Worm (Caenorhabditis elegans) whole organism, midembryonic: ENCODE data around the gene golg-4.

Experiments used
- T22C8.4 ChIP-seq: fragments of 200-800 bp; sonication (Bioruptor generic); IDR thresholded peaks from 2 replicates; pipeline ENCODE4 v1.3.6; 2022; ENCODE audit warnings: missing genetic modification characterization, missing compliant biosample characterization
- ztf-29 ChIP-seq: fragments of 200-800 bp; sonication (Bioruptor generic); IDR thresholded peaks from 2 replicates; pipeline ENCODE4 v1.3.6; 2022; ENCODE audit warnings: missing genetic modification reagents, missing genetic modification characterization, missing compliant biosample characterization

ce11 chrIII:3426741-3427140 lies 21.4 kb downstream of the golg-4 start:
- TF ChIP-seq ztf-29 (no peak), T22C8.4 (GFP tag; lab: Robert Waterston, UW) (no peak)
